Fruit fly (Drosophila melanogaster) whole organism, embryonic: Measurements from ENCODE around the gene CG32032.

Experiments
- Aef1 ChIP-seq: fragments of 200-800 bp; sonication (Bioruptor generic); IDR thresholded peaks from 3 replicates; pipeline ENCODE4 v1.3.6; 2022; ENCODE audit warnings: missing biosample characterization, missing genetic modification characterization
- CG10267 ChIP-seq: fragments of 200-800 bp; sonication (Bioruptor generic); optimal IDR thresholded peaks from 2 replicates; lab custom pipeline; 2018; ENCODE audit warnings: missing biosample characterization, mild to moderate bottlenecking, missing genetic modification characterization, moderate library complexity
- CG10979 ChIP-seq: fragments of 200-800 bp; sonication (Bioruptor generic); optimal IDR thresholded peaks from 2 replicates; lab custom pipeline; 2018; ENCODE audit warnings: missing biosample characterization, mild to moderate bottlenecking, missing genetic modification characterization, moderate library complexity
- CG11504 ChIP-seq: fragments of 200-800 bp; sonication (Bioruptor generic); optimal IDR thresholded peaks from 3 replicates; lab custom pipeline; 2019; ENCODE audit warnings: missing biosample characterization, mild to moderate bottlenecking, missing genetic modification characterization, moderate library complexity
- CG11695 ChIP-seq: fragments of 200-800 bp; sonication (Bioruptor generic); IDR thresholded peaks from 3 replicates; pipeline ENCODE4 v1.3.6; 2022; ENCODE audit warnings: missing biosample characterization, missing genetic modification characterization
- CG12104 ChIP-seq: fragments of 200-800 bp; sonication (Bioruptor generic); optimal IDR thresholded peaks from 3 replicates; lab custom pipeline; 2016; ENCODE audit warnings: missing biosample characterization, missing genetic modification characterization
- CG12236 ChIP-seq: fragments of 200-800 bp; sonication (Bioruptor generic); optimal IDR thresholded peaks from 2 replicates; lab custom pipeline; 2016; ENCODE audit warnings: missing biosample characterization, missing genetic modification characterization
- CG12769 ChIP-seq: fragments of 200-800 bp; sonication (Bioruptor generic); optimal IDR thresholded peaks from 2 replicates; lab custom pipeline; 2019; ENCODE audit warnings: missing biosample characterization, mild to moderate bottlenecking, missing genetic modification characterization, moderate library complexity
- CG13287 ChIP-seq: fragments of 200-800 bp; sonication (Bioruptor generic); IDR thresholded peaks from 2 replicates; pipeline ENCODE4 v1.3.6; 2022; ENCODE audit warnings: missing biosample characterization, missing genetic modification characterization; ENCODE audit not compliant: partially characterized antibody
- CG15073 ChIP-seq: fragments of 200-800 bp; sonication (Bioruptor generic); optimal IDR thresholded peaks from 2 replicates; lab custom pipeline; 2016; ENCODE audit warnings: missing biosample characterization, missing genetic modification characterization
- CG18011 ChIP-seq: fragments of 200-800 bp; sonication (Bioruptor generic); optimal IDR thresholded peaks from 2 replicates; lab custom pipeline; 2017; ENCODE audit warnings: missing biosample characterization, missing genetic modification characterization, mild to moderate bottlenecking, moderate library complexity, missing genotype
- CG1832 ChIP-seq: fragments of 200-800 bp; sonication (Bioruptor generic); optimal IDR thresholded peaks from 2 replicates; lab custom pipeline; 2017; ENCODE audit warnings: missing biosample characterization, mild to moderate bottlenecking, missing genetic modification characterization, inconsistent platforms
- CG32532 ChIP-seq: fragments of 200-800 bp; sonication (Bioruptor generic); IDR thresholded peaks from 2 replicates; pipeline ENCODE4 v1.3.6; 2022; ENCODE audit warnings: missing biosample characterization, missing genetic modification characterization
- CG32767 ChIP-seq: fragments of 200-800 bp; sonication (Bioruptor generic); IDR thresholded peaks from 2 replicates; pipeline ENCODE4 v1.3.6; 2022; ENCODE audit warnings: missing biosample characterization, missing genetic modification characterization
- CG32772 ChIP-seq: fragments of 200-800 bp; sonication (Bioruptor generic); IDR thresholded peaks from 2 replicates; pipeline ENCODE4 v1.3.6; 2022; ENCODE audit warnings: missing biosample characterization, missing genetic modification characterization
- CG34376 ChIP-seq: fragments of 200-800 bp; sonication (Bioruptor generic); optimal IDR thresholded peaks from 2 replicates; lab custom pipeline; 2018; ENCODE audit warnings: missing biosample characterization, mild to moderate bottlenecking, missing genetic modification characterization
- CG8290 ChIP-seq, 3 experiments: fragments of 200-800 bp; sonication (Bioruptor generic); optimal IDR thresholded peaks; 2 replicates each; lab custom pipeline; 2016 to 2019; ENCODE audit warnings: missing biosample characterization in 3 of 3, missing genetic modification characterization in 3 of 3, mild to moderate bottlenecking in 2 of 3, moderate library complexity in 1 of 3
- D19B ChIP-seq: fragments of 200-800 bp; sonication (Bioruptor generic); optimal IDR thresholded peaks from 2 replicates; lab custom pipeline; 2017; ENCODE audit warnings: missing biosample characterization, mild to moderate bottlenecking, missing genetic modification characterization
- Dfd ChIP-seq, 2 experiments: fragments of >200 bp; optimal IDR thresholded peaks; 2 replicates each; lab custom pipeline; 2017; ENCODE audit warnings: missing biosample characterization in 2 of 2, missing genetic modification characterization in 2 of 2
- Dll ChIP-seq: fragments of 200-800 bp; sonication (Bioruptor generic); IDR thresholded peaks from 4 replicates; pipeline ENCODE4 v1.3.6; 2022; ENCODE audit warnings: missing biosample characterization, missing genetic modification characterization; ENCODE audit not compliant: partially characterized antibody
- ERR ChIP-seq: fragments of 200-800 bp; sonication (Bioruptor generic); optimal IDR thresholded peaks from 2 replicates; lab custom pipeline; 2016; ENCODE audit warnings: missing biosample characterization, missing genetic modification characterization
- Gsc ChIP-seq: fragments of 200-800 bp; sonication (Bioruptor generic); IDR thresholded peaks from 2 replicates; pipeline ENCODE4 v1.3.6; 2022; ENCODE audit warnings: missing biosample characterization, missing genetic modification characterization
- Gug ChIP-seq: fragments of 200-800 bp; sonication (Bioruptor generic); IDR thresholded peaks from 4 replicates; pipeline ENCODE4 v1.3.6; 2022; ENCODE audit warnings: missing biosample characterization, missing genetic modification characterization
- HHEX ChIP-seq: fragments of 200-800 bp; sonication (Bioruptor generic); optimal IDR thresholded peaks from 3 replicates; lab custom pipeline; 2017; ENCODE audit warnings: missing biosample characterization, mild to moderate bottlenecking, missing genetic modification characterization, missing genetic modification reagents
- Mad ChIP-seq: fragments of 200-800 bp; sonication (Bioruptor generic); optimal IDR thresholded peaks from 2 replicates; lab custom pipeline; 2016; ENCODE audit warnings: missing biosample characterization, missing genetic modification characterization
- Meics ChIP-seq: fragments of 200-800 bp; sonication (Bioruptor generic); optimal IDR thresholded peaks from 2 replicates; lab custom pipeline; 2017; ENCODE audit warnings: missing biosample characterization, mild to moderate bottlenecking, missing genetic modification characterization
- Mrtf ChIP-seq: fragments of 200-800 bp; sonication (Bioruptor generic); IDR thresholded peaks from 3 replicates; pipeline ENCODE4 v1.3.6; 2022; ENCODE audit warnings: missing biosample characterization, missing genetic modification characterization
- Nf-YA ChIP-seq: fragments of 200-800 bp; sonication (Bioruptor generic); IDR thresholded peaks from 2 replicates; pipeline ENCODE4 v1.3.6; 2022; ENCODE audit warnings: missing biosample characterization, missing genetic modification characterization
- Oaz ChIP-seq: fragments of 200-800 bp; sonication (Bioruptor generic); IDR thresholded peaks from 2 replicates; pipeline ENCODE4 v1.3.6; 2022; ENCODE audit warnings: missing biosample characterization, missing genetic modification characterization
- Ptx1 ChIP-seq: fragments of 200-800 bp; sonication (Bioruptor generic); IDR thresholded peaks from 2 replicates; pipeline ENCODE4 v1.3.6; 2022; ENCODE audit warnings: missing biosample characterization, missing genetic modification characterization
- Scr ChIP-seq: fragments of 200-800 bp; sonication (Bioruptor generic); IDR thresholded peaks from 2 replicates; pipeline ENCODE4 v1.3.6; 2022; ENCODE audit warnings: missing biosample characterization, missing genetic modification characterization; ENCODE audit not compliant: partially characterized antibody
- Sry-δ ChIP-seq: fragments of 200-800 bp; sonication (Bioruptor generic); optimal IDR thresholded peaks from 2 replicates; lab custom pipeline; 2016; ENCODE audit warnings: missing biosample characterization, missing genetic modification characterization
- abd-A ChIP-seq: fragments of 200-800 bp; sonication (Bioruptor generic); optimal IDR thresholded peaks from 3 replicates; lab custom pipeline; 2019; ENCODE audit warnings: missing biosample characterization, mild to moderate bottlenecking, missing genetic modification characterization, moderate library complexity
- bab2 ChIP-seq: fragments of 200-800 bp; sonication (Bioruptor generic); optimal IDR thresholded peaks from 2 replicates; lab custom pipeline; 2016; ENCODE audit warnings: missing biosample characterization, missing genetic modification characterization
- bbx ChIP-seq: fragments of 200-800 bp; sonication (Bioruptor generic); IDR thresholded peaks from 2 replicates; pipeline ENCODE4 v1.3.6; 2022; ENCODE audit warnings: missing biosample characterization, missing genetic modification characterization; ENCODE audit not compliant: partially characterized antibody
- bcd ChIP-seq: fragments of 200-800 bp; sonication (Bioruptor generic); optimal IDR thresholded peaks from 2 replicates; lab custom pipeline; 2017; ENCODE audit warnings: missing biosample characterization, mild to moderate bottlenecking, missing genetic modification characterization
- cas ChIP-seq: fragments of 200-800 bp; sonication (Bioruptor generic); IDR thresholded peaks from 2 replicates; pipeline ENCODE4 v1.3.6; 2022; ENCODE audit warnings: missing biosample characterization, missing genetic modification characterization
- cg ChIP-seq: fragments of 200-800 bp; sonication (Bioruptor generic); optimal IDR thresholded peaks from 3 replicates; lab custom pipeline; 2019; ENCODE audit warnings: missing biosample characterization, mild to moderate bottlenecking, missing genetic modification characterization, moderate library complexity
- chm ChIP-seq: fragments of 200-800 bp; sonication (Bioruptor generic); IDR thresholded peaks from 2 replicates; pipeline ENCODE4 v1.3.6; 2022; ENCODE audit warnings: missing biosample characterization, missing genetic modification characterization
- fd64A ChIP-seq: fragments of 200-800 bp; sonication (Bioruptor generic); optimal IDR thresholded peaks from 3 replicates; lab custom pipeline; 2018; ENCODE audit warnings: missing biosample characterization, mild to moderate bottlenecking, missing genetic modification characterization
- hbn ChIP-seq: fragments of 200-800 bp; sonication (Bioruptor generic); IDR thresholded peaks from 2 replicates; pipeline ENCODE4 v1.3.6; 2022; ENCODE audit warnings: missing biosample characterization, missing genetic modification characterization; ENCODE audit not compliant: partially characterized antibody
- kni ChIP-seq: fragments of 200-800 bp; sonication (Bioruptor generic); optimal IDR thresholded peaks from 3 replicates; lab custom pipeline; 2017; ENCODE audit warnings: mild to moderate bottlenecking, missing biosample characterization, missing genetic modification reagents, missing genetic modification characterization
- lbe ChIP-seq: fragments of 200-800 bp; sonication (Bioruptor generic); optimal IDR thresholded peaks from 2 replicates; lab custom pipeline; 2016; ENCODE audit warnings: missing biosample characterization, mild to moderate bottlenecking, missing genetic modification characterization
- maf-S ChIP-seq: fragments of 200-800 bp; sonication (Bioruptor generic); optimal IDR thresholded peaks from 2 replicates; lab custom pipeline; 2016; ENCODE audit warnings: missing biosample characterization, missing genetic modification characterization
- nerfin-1 ChIP-seq: fragments of 200-800 bp; sonication (Bioruptor generic); optimal IDR thresholded peaks from 3 replicates; lab custom pipeline; 2019; ENCODE audit warnings: missing biosample characterization, mild to moderate bottlenecking, missing genetic modification characterization, moderate library complexity
- p53 ChIP-seq: fragments of 200-800 bp; sonication (Bioruptor generic); optimal IDR thresholded peaks from 2 replicates; lab custom pipeline; 2016; ENCODE audit warnings: missing biosample characterization, missing genetic modification characterization
- phol ChIP-seq: fragments of 200-800 bp; sonication (Bioruptor generic); optimal IDR thresholded peaks from 3 replicates; lab custom pipeline; 2018; ENCODE audit warnings: missing biosample characterization, mild to moderate bottlenecking, missing genetic modification characterization, moderate library complexity
- tup ChIP-seq: fragments of 200-800 bp; sonication (Bioruptor generic); optimal IDR thresholded peaks from 2 replicates; lab custom pipeline; 2016; ENCODE audit warnings: missing biosample characterization, mild to moderate bottlenecking, missing genetic modification characterization, moderate library complexity
- twi ChIP-seq: fragments of 200-800 bp; optimal IDR thresholded peaks from 2 replicates; lab custom pipeline; 2019; ENCODE audit warnings: missing biosample characterization, mild to moderate bottlenecking, missing genetic modification characterization, moderate library complexity
- vvl ChIP-seq: fragments of 200-800 bp; sonication (Bioruptor generic); IDR thresholded peaks from 2 replicates; pipeline ENCODE4 v1.3.6; 2022; ENCODE audit warnings: missing biosample characterization, missing genetic modification characterization

CG32032 gene

DNA sequence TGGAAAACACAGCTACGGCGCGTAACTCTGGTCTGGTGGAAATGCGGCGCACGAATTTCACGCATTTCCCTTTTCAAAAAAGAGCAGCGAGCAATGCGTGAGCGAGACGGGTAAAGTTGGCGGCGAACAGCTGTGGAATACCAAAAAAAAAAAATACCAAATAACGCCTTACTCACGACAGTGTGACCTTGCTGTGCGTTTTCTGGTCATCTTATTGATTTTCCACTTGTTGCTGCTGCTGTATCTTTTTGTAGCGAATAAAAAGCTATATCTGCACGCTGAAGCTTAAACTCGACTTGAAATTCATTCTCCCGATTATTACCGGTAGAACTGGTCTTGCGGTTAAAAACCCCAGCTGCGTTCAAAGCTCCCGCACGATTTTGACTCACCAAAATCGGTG lies 41.5 kb downstream of the CG32032 start, which contains the start of the genes bol and Dhpr (continued):
- TF ChIP-seq Dll (GFP tag; lab: Robert Waterston, UW) (peak; percentile 50; the same call in 2 of the 4 replicates), Meics (peak; percentile 3), CG12769 (tag; lab: Kevin White, UChicago) (peak; percentile 64), CG15073 (GFP tag; lab: Kevin White, UChicago) (no peak), Mad (peak; percentile 0), ERR (GFP tag; lab: Kevin White, UChicago) (no peak), CG32532 (GFP tag; lab: Robert Waterston, UW) (no peak; the same call in 1 of the 2 replicates), CG11695 (GFP tag; lab: Robert Waterston, UW) (no peak), bcd (peak; percentile 3), cg (GFP tag; lab: Kevin White, UChicago) (no peak), HHEX (no peak), CG12236 (no peak), Aef1 (GFP tag; lab: Robert Waterston, UW) (no peak), bab2 (no peak), Gug (GFP tag; lab: Robert Waterston, UW) (no peak), CG1832 (GFP tag; lab: Kevin White, UChicago) (peak; percentile 67), p53 (GFP tag; lab: Kevin White, UChicago) (no peak), CG32772 (GFP tag; lab: Robert Waterston, UW) (no peak), Dfd (GFP tag; optimal IDR thresholded peaks at IDR 0.05; lab: Kevin White, UChicago) (no peak), CG13287 (GFP tag; lab: Robert Waterston, UW) (peak; percentile 75), CG10979 (no peak), CG8290 (GFP tag; optimal IDR thresholded peaks at IDR 0.05; lab: Kevin White, UChicago) (no peak), CG8290 (tag; optimal IDR thresholded peaks at IDR 0.05; lab: Kevin White, UChicago) (no peak), CG12104 (GFP tag; lab: Kevin White, UChicago) (no peak), abd-A (tag; lab: Kevin White, UChicago) (peak; percentile 56), phol (tag; lab: Kevin White, UChicago) (peak; percentile 29), twi (tag; lab: Kevin White, UChicago) (no peak), CG34376 (peak; percentile 52), Mrtf (GFP tag; lab: Robert Waterston, UW) (no peak), tup (GFP tag; lab: Kevin White, UChicago) (no peak), kni (GFP tag; lab: Kevin White, UChicago) (no peak), hbn (GFP tag; lab: Robert Waterston, UW) (peak; percentile 43; the same call in 1 of the 2 replicates), Scr (GFP tag; lab: Robert Waterston, UW) (peak; percentile 56), CG10267 (tag; lab: Kevin White, UChicago) (peak; percentile 44), chm (GFP tag; lab: Robert Waterston, UW) (peak; percentile 42; the same call in 1 of the 2 replicates), maf-S (GFP tag; lab: Kevin White, UChicago) (no peak), CG32767 (GFP tag; lab: Robert Waterston, UW) (peak; percentile 17; the same call in 1 of the 2 replicates), CG11504 (peak; percentile 38), Gsc (GFP tag; lab: Robert Waterston, UW) (no peak), D19B (no peak), vvl (peak; percentile 70; the same call in 1 of the 2 replicates), CG18011 (no peak), Oaz (GFP tag; lab: Robert Waterston, UW) (no peak), bbx (GFP tag; lab: Robert Waterston, UW) (0 out of 2 replicates have a peak, but pooled peaks have one; percentile 32), lbe (GFP tag; lab: Kevin White, UChicago) (no peak), Sry-δ (peak; percentile 61), cas (GFP tag; lab: Robert Waterston, UW) (no peak), Ptx1 (no peak), Nf-YA (GFP tag; lab: Robert Waterston, UW) (no peak), fd64A (GFP tag; lab: Kevin White, UChicago) (no peak), nerfin-1 (peak; percentile 2)
